Worm (Caenorhabditis elegans) whole organism, young adult: ENCODE data around the gene pqn-39.
"Not testable (repeated sequence)": the region's sequence is repeated elsewhere in the genome, so short reads cannot be mapped to it uniquely, and the experiment has no call there.

Source experiments
- F57C9.4 ChIP-seq: sonication (generic microtip); optimal IDR thresholded peaks from 2 replicates; lab custom pipeline; 2017; ENCODE audit warnings: mild to moderate bottlenecking, missing genetic modification characterization, missing compliant biosample characterization
- Y95B8A.8 ChIP-seq: fragments of 200-800 bp; sonication (Bioruptor generic); IDR thresholded peaks from 2 replicates; pipeline ENCODE4 v1.3.6; 2022; ENCODE audit warnings: missing genetic modification reagents, missing genetic modification characterization, missing compliant biosample characterization
- aptf-2 ChIP-seq: fragments of 200-800 bp; sonication (Bioruptor generic); conservative IDR thresholded peaks from 2 replicates; pipeline ENCODE4 v1.3.6; 2022; ENCODE audit warnings: missing genetic modification reagents, missing genetic modification characterization, missing compliant biosample characterization
- bed-1 ChIP-seq: fragments of 200-800 bp; sonication (Bioruptor generic); IDR thresholded peaks from 2 replicates; pipeline ENCODE4 v1.3.6; 2022; ENCODE audit warnings: missing genetic modification reagents, missing genetic modification characterization, missing compliant biosample characterization
- ccch-3 ChIP-seq: fragments of 200-800 bp; sonication (Bioruptor generic); optimal IDR thresholded peaks from 2 replicates; lab custom pipeline; 2018; ENCODE audit warnings: mild to moderate bottlenecking, missing genetic modification characterization, missing compliant biosample characterization
- cebp-1 ChIP-seq, 2 experiments: fragments of 200-800 bp in 1 of 2; sonication (Bioruptor generic) in 1 of 2; sonication (generic microtip) in 1 of 2; IDR thresholded peaks in 1 of 2; optimal IDR thresholded peaks in 1 of 2; 2 replicates each; pipeline versions ENCODE4 v1.3.6 to Lab custom; 2017 to 2022; ENCODE audit warnings: missing compliant biosample characterization in 2 of 2, missing genetic modification characterization in 2 of 2, mild to moderate bottlenecking in 1 of 2, missing genetic modification reagents in 1 of 2, moderate library complexity in 1 of 2
- cebp-2 ChIP-seq: fragments of 200-800 bp; sonication (Bioruptor generic); IDR thresholded peaks from 2 replicates; pipeline ENCODE4 v1.3.6; 2022; ENCODE audit warnings: missing genetic modification characterization, missing compliant biosample characterization
- ceh-27 ChIP-seq: fragments of 200-800 bp; sonication (Bioruptor generic); optimal IDR thresholded peaks from 2 replicates; lab custom pipeline; 2018; ENCODE audit warnings: mild to moderate bottlenecking, missing genetic modification characterization, moderate library complexity, missing compliant biosample characterization
- ceh-58 ChIP-seq: fragments of 200-800 bp; sonication (Bioruptor generic); IDR thresholded peaks from 2 replicates; pipeline ENCODE4 v1.3.6; 2022; ENCODE audit warnings: missing genetic modification characterization, missing compliant biosample characterization
- chd-7 ChIP-seq: sonication (generic microtip); optimal IDR thresholded peaks from 2 replicates; lab custom pipeline; 2016; ENCODE audit warnings: mild to moderate bottlenecking, missing genetic modification characterization, moderate library complexity, missing compliant biosample characterization
- dox-1 ChIP-seq: fragments of 200-800 bp; sonication (Bioruptor generic); IDR thresholded peaks from 2 replicates; pipeline ENCODE4 v1.3.6; 2022; ENCODE audit warnings: missing genetic modification reagents, missing genetic modification characterization, missing compliant biosample characterization
- dpl-1 ChIP-seq: fragments of 150-350 bp; optimal IDR thresholded peaks from 2 replicates; lab custom pipeline; 2014; ENCODE audit warnings: missing biosample characterization, missing genetic modification reagents, missing genetic modification characterization
- efl-1 ChIP-seq: fragments of 150-350 bp; optimal IDR thresholded peaks from 2 replicates; lab custom pipeline; 2014; ENCODE audit warnings: missing biosample characterization, missing genetic modification reagents, missing genetic modification characterization
- egl-44 ChIP-seq: fragments of 200-800 bp; sonication (Bioruptor generic); IDR thresholded peaks from 2 replicates; pipeline ENCODE4 v1.3.6; 2022; ENCODE audit warnings: missing genetic modification reagents, missing genetic modification characterization, missing compliant biosample characterization
- egrh-3 ChIP-seq: fragments of 200-800 bp; sonication (Bioruptor generic); IDR thresholded peaks from 2 replicates; pipeline ENCODE4 v1.3.6; 2022; ENCODE audit warnings: missing genetic modification reagents, missing genetic modification characterization, missing compliant biosample characterization
- ets-4 ChIP-seq: fragments of 200-800 bp; sonication (Bioruptor generic); optimal IDR thresholded peaks from 2 replicates; lab custom pipeline; 2018; ENCODE audit warnings: mild to moderate bottlenecking, missing genetic modification characterization, missing compliant biosample characterization
- let-607 ChIP-seq, 2 experiments: fragments of 200-800 bp in 1 of 2; sonication (Bioruptor generic) in 1 of 2; sonication (generic microtip) in 1 of 2; optimal IDR thresholded peaks; 2 replicates each; lab custom pipeline; 2016 to 2018; ENCODE audit warnings: mild to moderate bottlenecking in 2 of 2, missing compliant biosample characterization in 2 of 2, missing genetic modification characterization in 2 of 2, moderate library complexity in 2 of 2, missing genotype in 1 of 2
- lin-54 ChIP-seq: fragments of 200-800 bp; sonication (Bioruptor generic); optimal IDR thresholded peaks from 2 replicates; lab custom pipeline; 2018; ENCODE audit warnings: mild to moderate bottlenecking, missing genetic modification characterization, missing compliant biosample characterization
- madf-10 ChIP-seq: sonication (generic microtip); optimal IDR thresholded peaks from 2 replicates; lab custom pipeline; 2016; ENCODE audit warnings: mild to moderate bottlenecking, missing genetic modification characterization, missing compliant biosample characterization
- madf-6 ChIP-seq: fragments of 200-800 bp; sonication (Bioruptor generic); IDR thresholded peaks from 2 replicates; pipeline ENCODE4 v1.3.6; 2022; ENCODE audit warnings: missing genetic modification reagents, missing genetic modification characterization, missing compliant biosample characterization
- madf-8 ChIP-seq: fragments of 200-800 bp; sonication (Bioruptor generic); conservative IDR thresholded peaks from 2 replicates; pipeline ENCODE4 v1.3.6; 2022; ENCODE audit warnings: missing genetic modification reagents, missing genetic modification characterization, missing compliant biosample characterization
- mcd-1 ChIP-seq: fragments of 200-800 bp; sonication (Bioruptor generic); IDR thresholded peaks from 2 replicates; pipeline ENCODE4 v1.3.6; 2022; ENCODE audit warnings: missing genetic modification reagents, missing genetic modification characterization, missing compliant biosample characterization
- nhr-27 ChIP-seq: fragments of 200-800 bp; sonication (Bioruptor generic); optimal IDR thresholded peaks from 2 replicates; lab custom pipeline; 2018; ENCODE audit warnings: mild to moderate bottlenecking, missing genetic modification characterization, moderate library complexity, missing compliant biosample characterization
- nhr-80 ChIP-seq: sonication (generic microtip); optimal IDR thresholded peaks from 2 replicates; lab custom pipeline; 2016; ENCODE audit warnings: missing genetic modification characterization, missing compliant biosample characterization
- pbrm-1 ChIP-seq: fragments of 200-800 bp; sonication (Bioruptor generic); IDR thresholded peaks from 2 replicates; pipeline ENCODE4 v1.3.6; 2022; ENCODE audit warnings: missing genetic modification reagents, missing genetic modification characterization, missing compliant biosample characterization
- rcor-1 ChIP-seq: fragments of 200-800 bp; sonication (Bioruptor generic); IDR thresholded peaks from 2 replicates; pipeline ENCODE4 v1.3.6; 2022; ENCODE audit warnings: missing genetic modification reagents, missing genetic modification characterization, missing compliant biosample characterization
- rpc-1 ChIP-seq, 2 experiments: fragments of 150-350 bp in 1 of 2; sonication (generic microtip) in 1 of 2; optimal IDR thresholded peaks; 2 replicates each; lab custom pipeline; 2014 to 2018; ENCODE audit warnings: missing biosample characterization in 1 of 2, missing genetic modification characterization in 1 of 2, missing genetic modification reagents in 1 of 2, missing genotype in 1 of 2
- sea-2 ChIP-seq: fragments of 200-800 bp; sonication (Bioruptor generic); IDR thresholded peaks from 2 replicates; pipeline ENCODE4 v1.3.6; 2022; ENCODE audit warnings: missing genetic modification characterization, missing compliant biosample characterization
- somi-1 ChIP-seq: fragments of 200-800 bp; sonication (Bioruptor generic); optimal IDR thresholded peaks from 2 replicates; lab custom pipeline; 2018; ENCODE audit warnings: mild to moderate bottlenecking, missing genetic modification characterization, missing compliant biosample characterization
- zfh-2 ChIP-seq: fragments of 200-800 bp; sonication (Bioruptor generic); conservative IDR thresholded peaks from 2 replicates; pipeline ENCODE4 v1.3.6; 2022; ENCODE audit warnings: missing genetic modification reagents, missing genetic modification characterization, missing compliant biosample characterization
- ztf-18 ChIP-seq: sonication (generic microtip); optimal IDR thresholded peaks from 2 replicates; lab custom pipeline; 2016; ENCODE audit warnings: missing genotype, mild to moderate bottlenecking, missing genetic modification characterization, missing compliant biosample characterization
- ztf-26 ChIP-seq: sonication (generic microtip); optimal IDR thresholded peaks from 2 replicates; lab custom pipeline; 2017; ENCODE audit warnings: missing genetic modification characterization, missing compliant biosample characterization
- ztf-3 ChIP-seq: fragments of 200-800 bp; sonication (Bioruptor generic); optimal IDR thresholded peaks from 2 replicates; lab custom pipeline; 2018; ENCODE audit warnings: mild to moderate bottlenecking, missing genetic modification characterization, missing compliant biosample characterization

pqn-39 gene

DNA sequence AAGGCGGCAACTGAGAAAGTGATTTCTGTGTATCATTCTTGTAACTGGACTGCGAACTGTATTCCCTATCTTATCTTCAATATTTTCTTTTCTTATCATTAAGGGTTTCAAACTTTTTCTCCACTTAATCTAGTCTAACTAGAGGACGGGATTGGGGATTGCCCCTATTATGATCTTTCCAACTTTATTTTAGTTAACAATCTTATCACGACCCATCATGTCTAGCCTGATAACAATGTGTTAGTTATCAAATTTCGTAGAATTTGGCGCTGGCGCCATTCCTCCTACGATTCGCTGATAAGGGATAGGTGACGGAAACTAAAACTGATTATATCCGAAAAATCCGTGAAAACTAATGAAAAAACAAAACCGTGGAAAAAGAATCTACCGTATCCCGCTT is 31.1 kb downstream of the pqn-39 start:
- TF ChIP-seq nhr-80 (tag; lab: Kevin White, UChicago) (peak; percentile 35), pbrm-1 (GFP tag; lab: Robert Waterston, UW) (no peak), sea-2 (GFP tag; lab: Robert Waterston, UW) (no peak), nhr-27 (tag; lab: Kevin White, UChicago) (no peak), efl-1 (GFP tag; lab: Kevin White, UChicago) (no peak), let-607 (tag; optimal IDR thresholded peaks at IDR 0.05; lab: Kevin White, UChicago) (no peak), aptf-2 (GFP tag; lab: Robert Waterston, UW) (no peak)

DNA sequence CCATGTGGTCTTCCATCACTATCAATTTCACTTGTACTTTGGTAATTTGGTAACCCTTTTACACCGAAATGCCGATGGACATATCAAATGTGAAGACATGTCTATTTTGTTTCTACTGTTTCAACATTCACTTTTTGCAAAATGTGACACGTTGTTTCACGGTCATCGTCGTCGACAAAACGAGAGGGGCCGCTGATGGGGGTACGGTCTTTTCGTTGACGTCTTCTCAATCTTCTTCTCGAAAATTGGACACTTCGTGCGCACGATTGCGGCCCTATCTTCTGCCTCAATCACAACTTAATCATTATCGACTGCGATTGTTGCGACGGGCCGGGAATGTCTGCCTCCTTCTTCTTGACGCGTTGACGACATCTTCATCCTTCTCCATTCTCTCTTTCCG is 31.8 kb downstream of the pqn-39 start:
- TF ChIP-seq ztf-3 (GFP tag; lab: Kevin White, UChicago) (no peak), ztf-26 (tag; lab: Kevin White, UChicago) (peak; percentile 32)

DNA sequence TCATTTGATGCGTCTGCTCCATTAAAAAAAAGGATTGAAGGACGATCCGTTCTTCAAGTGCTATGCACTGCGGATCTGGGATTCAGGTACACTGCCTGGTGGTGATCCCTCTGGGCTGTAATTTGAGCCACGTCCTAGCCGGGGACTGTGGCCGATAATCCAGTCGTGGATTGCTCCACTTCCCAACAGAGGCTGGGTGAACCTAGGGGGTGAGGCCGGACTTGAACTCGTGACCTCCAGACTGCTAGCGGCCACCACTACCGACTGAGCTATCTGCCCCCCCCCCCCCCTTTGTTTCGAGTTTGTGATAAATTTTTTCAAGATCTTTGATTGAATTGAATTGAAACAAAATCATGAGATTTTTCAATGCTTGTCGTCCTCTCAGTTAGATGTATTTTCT is 32.9 kb downstream of the pqn-39 start:
- TF ChIP-seq rpc-1 (optimal IDR thresholded peaks at IDR 0.05; lab: Kevin White, UChicago) = not testable (repeated sequence)
- TF ChIP-seq rpc-1 (tag; optimal IDR thresholded peaks at IDR 0.05; lab: Kevin White, UChicago) (peak; percentile 37), egrh-3 (GFP tag; lab: Robert Waterston, UW) (peak; percentile 64; the same call in 1 of the 2 replicates), dox-1 (GFP tag; lab: Robert Waterston, UW) (peak; percentile 12; the same call in 1 of the 2 replicates), zfh-2 (peak; percentile 45; the same call in 1 of the 2 replicates)

DNA sequence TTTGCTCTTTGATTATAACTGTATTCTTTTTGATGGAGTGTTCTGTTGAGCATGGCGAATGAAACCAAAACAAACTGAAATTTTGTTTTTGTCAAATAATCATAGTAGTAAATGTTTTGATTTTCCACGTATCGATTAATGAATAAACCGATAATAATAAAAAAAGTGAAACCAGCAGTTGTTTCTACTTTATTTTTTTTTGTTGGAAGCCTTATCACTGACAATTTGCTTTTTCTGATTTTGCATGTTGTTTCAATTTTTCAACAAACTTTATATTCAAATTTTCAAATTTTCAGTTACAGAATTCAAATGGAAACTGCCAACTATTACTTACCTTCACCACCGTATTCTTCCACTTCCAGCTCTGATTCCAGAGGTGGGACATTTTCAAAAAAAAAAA is 33.9 kb downstream of the pqn-39 start, which contains the start of gene elt-3:
Gene elt-3 (plus strand): TSS at position 301 of the 400 bp plus-strand sequence.
- no peak for TF ChIP-seq Y95B8A.8

DNA sequence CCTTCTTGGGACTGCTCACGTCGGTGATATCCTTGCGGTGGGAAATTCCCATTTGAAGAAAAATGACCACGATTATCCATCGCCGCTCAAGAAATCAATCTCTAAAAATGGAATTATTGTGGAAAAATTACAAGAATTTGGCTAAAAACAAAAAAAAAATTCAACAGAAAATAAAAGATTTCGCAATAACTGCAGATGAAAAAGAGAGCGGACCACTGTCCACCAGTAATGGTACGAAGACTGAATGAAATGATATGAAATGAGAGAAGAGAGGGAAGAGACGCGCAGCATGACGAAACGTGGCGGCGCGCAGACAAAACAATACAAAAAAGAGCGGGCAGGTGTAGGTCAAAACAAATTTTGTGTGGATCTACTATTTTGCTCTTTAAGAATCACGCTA is 38.9 kb downstream of the pqn-39 start, which contains the start of gene meg-1:
Gene meg-1 (minus strand): TSS at position 101 of the 400 bp plus-strand sequence.
- TF ChIP-seq ets-4 (GFP tag; lab: Kevin White, UChicago) (no peak), madf-6 (GFP tag; lab: Robert Waterston, UW) (peak; percentile 41), lin-54 (no peak), dpl-1 (peak; percentile 6), madf-8 (GFP tag; lab: Robert Waterston, UW) (peak; percentile 28; the same call in 1 of the 2 replicates), egl-44 (no peak), cebp-2 (no peak), efl-1 (GFP tag; lab: Kevin White, UChicago) (peak; percentile 67)

DNA sequence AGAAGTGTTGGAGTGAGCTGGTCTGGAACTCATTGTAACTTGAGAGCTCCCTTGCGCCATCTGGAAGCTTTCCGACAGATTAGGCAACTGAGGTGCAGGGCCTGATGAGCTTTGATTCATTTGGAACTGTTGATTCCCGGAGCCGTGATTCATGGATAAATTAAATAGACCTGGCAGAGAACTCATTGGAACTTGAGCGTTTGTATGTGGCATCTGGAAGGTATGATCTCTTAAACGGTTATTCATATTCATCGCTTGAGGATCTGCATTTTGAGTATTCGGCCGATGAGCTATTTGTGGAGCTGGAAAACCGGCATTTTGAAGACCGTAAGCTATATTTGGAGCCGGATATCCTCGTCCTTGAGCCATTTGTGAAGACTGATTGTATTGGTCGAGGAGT is 39.9 kb downstream of the pqn-39 start:
- TF ChIP-seq aptf-2 (GFP tag; lab: Robert Waterston, UW) (no peak), F57C9.4 (tag; lab: Kevin White, UChicago) (no peak)

DNA sequence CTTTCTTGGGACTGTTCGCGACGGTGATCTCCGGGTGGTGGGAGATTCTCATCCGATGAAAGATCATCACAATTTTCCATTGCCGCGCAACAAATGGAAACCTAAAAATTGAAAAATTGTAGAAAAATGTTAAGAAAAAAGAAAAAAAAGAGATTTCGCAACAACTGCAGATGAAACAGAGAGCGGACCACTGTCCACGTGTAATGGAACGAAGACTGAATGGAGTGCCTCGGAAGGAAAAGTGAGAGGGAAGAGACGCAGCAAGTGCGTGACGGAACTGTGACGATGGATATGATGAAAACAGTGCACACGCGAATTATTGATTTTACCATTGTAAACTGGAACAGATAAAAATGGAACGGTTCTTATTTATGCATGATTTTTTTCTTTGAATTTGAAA is 42.4 kb downstream of the pqn-39 start, which contains the start of gene meg-2:
Gene meg-2 (minus strand): TSS at position 101 of the 400 bp plus-strand sequence.
- TF ChIP-seq cebp-1 (GFP tag; IDR thresholded peaks at IDR 0.05; lab: Robert Waterston, UW) (no peak), cebp-1 (tag; optimal IDR thresholded peaks at IDR 0.05; lab: Kevin White, UChicago) (peak; percentile 77), ccch-3 (GFP tag; lab: Kevin White, UChicago) (no peak)

DNA sequence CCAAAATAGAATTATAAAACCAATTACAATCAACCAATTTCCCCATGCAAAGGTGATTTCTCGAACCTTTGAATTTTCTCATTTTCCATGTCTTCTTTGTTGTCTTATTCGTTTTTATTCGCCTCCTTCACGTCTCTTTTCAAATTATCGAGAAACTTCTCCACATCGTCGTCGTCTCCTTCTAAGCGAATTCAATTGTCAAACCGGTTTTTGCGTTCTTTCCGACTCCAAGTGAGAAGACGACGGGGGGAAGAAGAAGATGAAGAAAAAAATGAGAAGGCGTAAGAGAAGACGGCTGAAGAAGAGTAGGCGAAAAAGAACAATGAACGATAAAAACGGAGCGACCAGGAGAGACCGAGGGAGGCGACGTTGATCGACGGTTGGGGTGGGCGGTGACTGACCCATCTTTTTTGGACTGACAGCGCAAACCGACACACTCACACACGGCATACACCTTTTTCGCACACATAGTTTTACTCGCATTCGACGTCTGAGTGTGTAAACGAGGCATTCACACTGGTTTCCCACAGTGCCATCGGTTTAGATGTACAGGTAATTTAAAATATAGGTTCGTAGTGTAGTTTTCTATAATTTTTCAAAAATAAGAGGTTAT is 48.0 kb downstream of the pqn-39 start:
- TF ChIP-seq sea-2 (GFP tag; lab: Robert Waterston, UW) (no peak), dox-1 (GFP tag; lab: Robert Waterston, UW) (peak; percentile 43; the same call in 1 of the 2 replicates), bed-1 (GFP tag; lab: Robert Waterston, UW) (no peak), cebp-1 (GFP tag; IDR thresholded peaks at IDR 0.05; lab: Robert Waterston, UW) (no peak), cebp-1 (tag; optimal IDR thresholded peaks at IDR 0.05; lab: Kevin White, UChicago) (no peak), ceh-58 (GFP tag; lab: Robert Waterston, UW) (no peak), madf-10 (tag; lab: Kevin White, UChicago) (peak; percentile 2), nhr-80 (tag; lab: Kevin White, UChicago) (peak; percentile 63), F57C9.4 (tag; lab: Kevin White, UChicago) (no peak), chd-7 (tag; lab: Kevin White, UChicago) (peak; percentile 54), ceh-27 (peak; percentile 66), zfh-2 (peak; percentile 60; the same call in 1 of the 2 replicates), rcor-1 (0 out of 2 replicates have a peak, but pooled peaks have one; percentile 35), ztf-18 (tag; lab: Kevin White, UChicago) (no peak), somi-1 (GFP tag; lab: Kevin White, UChicago) (peak; percentile 75), mcd-1 (GFP tag; lab: Robert Waterston, UW) (peak; percentile 32; the same call in 1 of the 2 replicates)
